Worm (Caenorhabditis elegans): ENCODE data around the gene oxi-1.

Gene oxi-1

DNA sequence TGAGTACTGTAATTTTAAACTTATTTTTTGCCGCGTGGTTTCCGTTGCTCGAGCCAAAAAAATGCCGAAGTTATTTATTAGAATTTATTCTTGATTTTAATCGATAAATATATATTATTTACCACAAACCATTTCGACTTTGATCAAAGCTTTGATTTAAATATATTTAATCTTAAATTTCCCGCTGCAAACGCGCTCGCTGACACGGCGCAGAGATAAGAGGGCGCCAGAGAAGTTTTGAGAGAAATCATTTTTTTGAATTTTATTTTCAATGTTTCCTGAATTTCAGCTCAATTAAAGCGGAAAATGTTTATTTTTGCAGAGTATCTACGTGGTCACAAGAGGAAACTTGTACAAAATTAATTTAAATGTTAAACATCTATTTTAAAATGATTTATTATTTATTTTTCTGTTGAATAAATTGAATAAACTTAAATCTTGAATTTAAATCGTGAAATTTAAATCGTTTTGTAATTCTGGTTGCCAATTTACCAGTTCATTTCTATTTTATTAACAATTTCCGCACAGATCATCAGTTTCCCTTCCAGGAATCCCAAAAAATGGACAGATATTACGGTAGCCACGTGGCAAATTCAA, 37.8 kb downstream of the oxi-1 start, which contains the start of gene com-1 (continued):
- TF ChIP-seq sptf-1 (tag; optimal IDR thresholded peaks at IDR 0.05) (no peak), Y116A8C.19 (tag; optimal IDR thresholded peaks at IDR 0.05; ENCODE audit: borderline replicate concordance) (no peak), unc-30 (tag; optimal IDR thresholded peaks at IDR 0.05) (no peak), xbp-1 (tag; optimal IDR thresholded peaks at IDR 0.05) (peak; percentile 14), irx-1 (tag; optimal IDR thresholded peaks at IDR 0.05) (no peak), sox-4 (tag; optimal IDR thresholded peaks at IDR 0.05) (no peak), zag-1 (tag; optimal IDR thresholded peaks at IDR 0.05) (no peak), aly-2 (tag; optimal IDR thresholded peaks at IDR 0.05) (no peak), C04F5.9 (tag; optimal IDR thresholded peaks at IDR 0.05) (no peak), unc-86 (tag; optimal IDR thresholded peaks at IDR 0.05) (no peak), nhr-237 (tag; optimal IDR thresholded peaks at IDR 0.05) (no peak), mep-1 (tag; optimal IDR thresholded peaks at IDR 0.05) (peak; percentile 55)

DNA sequence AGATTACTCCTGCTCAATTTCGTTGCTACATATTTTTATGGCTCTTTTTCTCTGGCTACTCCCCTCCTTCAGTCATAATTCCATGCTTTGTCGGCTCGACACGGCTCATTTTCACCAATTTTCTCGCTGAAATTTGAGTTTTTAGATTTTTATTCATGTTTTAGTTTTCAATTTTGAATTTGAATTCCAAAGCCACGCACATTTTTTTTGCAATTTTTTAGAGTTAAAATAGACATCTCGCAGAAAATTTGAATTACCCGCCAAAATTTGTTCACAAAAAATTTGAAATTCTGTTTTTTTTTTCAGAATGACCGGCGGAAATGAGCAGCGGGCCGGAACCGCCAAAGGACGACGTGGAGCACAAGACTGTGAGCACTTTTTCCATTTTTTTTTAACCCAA, 44.3 kb downstream of the oxi-1 start, which contains the start of gene unc-119:
unc-119 (plus strand) TSS at position 301 of the 400 bp plus-strand sequence.
- TF ChIP-seq ztf-11 (tag; optimal IDR thresholded peaks at IDR 0.05), result no peak
- no peak for TF ChIP-seq irx-1 (tag; optimal IDR thresholded peaks at IDR 0.05)
- no peak for TF ChIP-seq nhr-71 (tag; optimal IDR thresholded peaks at IDR 0.05)
- no peak for TF ChIP-seq unc-62 (GFP tag; optimal IDR thresholded peaks at IDR 0.05)
- no peak for TF ChIP-seq efl-1 (optimal IDR thresholded peaks at IDR 0.05)
- TF ChIP-seq efl-1 (GFP tag; optimal IDR thresholded peaks at IDR 0.05 in 1 of 2), result no peak
- TF ChIP-seq lsy-2 (tag; optimal IDR thresholded peaks at IDR 0.05), result no peak
- TF ChIP-seq ceh-63 (GFP tag; optimal IDR thresholded peaks at IDR 0.05), result no peak
- TF ChIP-seq tbx-2 (tag; optimal IDR thresholded peaks at IDR 0.05), result no peak
- no peak for TF ChIP-seq C16A3.4 (tag; optimal IDR thresholded peaks at IDR 0.05)
- no peak for TF ChIP-seq xbp-1 (tag; optimal IDR thresholded peaks at IDR 0.05)
- no peak for TF ChIP-seq unc-130 (tag; optimal IDR thresholded peaks at IDR 0.05)
- TF ChIP-seq unc-86 (tag; optimal IDR thresholded peaks at IDR 0.05), result no peak
- TF ChIP-seq ceh-90 (tag; optimal IDR thresholded peaks at IDR 0.05), result no peak
- TF ChIP-seq unc-98 (GFP tag; IDR thresholded peaks at IDR 0.05), result no peak
- TF ChIP-seq alr-1 (tag; optimal IDR thresholded peaks at IDR 0.05; ENCODE audit: borderline replicate concordance), result no peak
- no peak for TF ChIP-seq sup-37 (GFP tag; optimal IDR thresholded peaks at IDR 0.05)
- no peak for TF ChIP-seq fkh-10 (GFP tag; optimal IDR thresholded peaks at IDR 0.05)
- no peak for TF ChIP-seq lin-14 (GFP tag; optimal IDR thresholded peaks at IDR 0.05)
- no peak for TF ChIP-seq fkh-8 (tag; optimal IDR thresholded peaks at IDR 0.05)
- no peak for TF ChIP-seq egl-13 (tag; optimal IDR thresholded peaks at IDR 0.05)

DNA sequence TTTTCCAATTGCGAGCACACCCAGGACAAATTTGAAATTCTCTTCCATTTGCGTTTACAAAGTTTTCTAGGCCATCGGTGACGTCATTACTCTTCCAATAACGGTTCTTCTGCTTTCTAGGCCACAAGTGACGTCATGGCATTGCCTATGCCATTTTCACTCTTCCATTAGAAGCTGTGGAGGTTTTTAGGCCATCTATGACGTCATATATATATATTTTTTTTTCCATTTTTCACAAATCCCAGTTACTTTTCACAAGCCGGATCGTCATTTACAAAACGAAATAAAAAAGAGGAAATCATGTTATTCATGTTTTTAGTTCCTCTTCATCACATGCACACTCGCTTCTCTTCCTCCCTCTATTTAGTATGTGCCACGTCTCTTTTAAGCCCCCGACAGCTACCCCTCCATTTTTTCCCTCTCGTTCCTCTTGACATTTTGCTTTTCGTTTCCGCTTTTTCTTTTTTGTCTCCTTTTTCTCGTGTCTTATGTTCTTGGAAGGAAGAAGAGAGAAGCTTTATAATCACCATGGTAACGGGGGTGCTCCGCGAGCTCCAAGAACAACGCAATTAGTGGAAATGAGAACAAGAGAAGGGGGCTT, 45.0 kb downstream of the oxi-1 start:
- TF ChIP-seq dsc-1 (tag; optimal IDR thresholded peaks at IDR 0.05) (peak; percentile 82), egl-13 (tag; optimal IDR thresholded peaks at IDR 0.05) (peak; percentile 63), fkh-10 (GFP tag; optimal IDR thresholded peaks at IDR 0.05) (peak; percentile 50), ces-1 (GFP tag; optimal IDR thresholded peaks at IDR 0.05) (no peak), fkh-8 (tag; optimal IDR thresholded peaks at IDR 0.05) (peak; percentile 98), mep-1 (tag; optimal IDR thresholded peaks at IDR 0.05) (peak; percentile 42), nhr-20 (tag; optimal IDR thresholded peaks at IDR 0.05) (peak; percentile 4), lsy-2 (tag; optimal IDR thresholded peaks at IDR 0.05) (peak; percentile 10 to 30), ceh-88 (GFP tag; IDR thresholded peaks at IDR 0.05) (no peak), pax-3 (tag; optimal IDR thresholded peaks at IDR 0.05) (peak; percentile 80), nhr-11 (tag; optimal IDR thresholded peaks at IDR 0.05) (peak; percentile 60), ztf-4 (tag; optimal IDR thresholded peaks at IDR 0.05) (peak; percentile 50), unc-62 (GFP tag; optimal IDR thresholded peaks at IDR 0.05) (no peak), sox-4 (tag; optimal IDR thresholded peaks at IDR 0.05) (peak; percentile 43), lir-3 (tag; optimal IDR thresholded peaks at IDR 0.05; ENCODE audit: poor library complexity) (peak; percentile 14), mab-9 (GFP tag; IDR thresholded peaks at IDR 0.05) (no peak), isw-1 (GFP tag; IDR thresholded peaks at IDR 0.05) (no peak), xbp-1 (tag; optimal IDR thresholded peaks at IDR 0.05) (peak; percentile 59), lin-39 (tag; optimal IDR thresholded peaks at IDR 0.05) (no peak), lin-35 (GFP tag; optimal IDR thresholded peaks at IDR 0.05) (no peak), swsn-7 (tag; optimal IDR thresholded peaks at IDR 0.05) (peak; percentile 45), tbx-2 (tag; optimal IDR thresholded peaks at IDR 0.05) (peak; percentile 8), nhr-12 (tag; optimal IDR thresholded peaks at IDR 0.05) (no peak), ceh-8 (GFP tag; optimal IDR thresholded peaks at IDR 0.05) (no peak), ceh-82 (tag; optimal IDR thresholded peaks at IDR 0.05) (peak in 1 of 3 experiments; percentile 37), ets-5 (GFP tag; IDR thresholded peaks at IDR 0.05) (no peak), vab-15 (tag; optimal IDR thresholded peaks at IDR 0.05) (no peak), lin-14 (GFP tag; optimal IDR thresholded peaks at IDR 0.05) (peak; percentile 79), nhr-71 (tag; optimal IDR thresholded peaks at IDR 0.05) (peak; percentile 73)

Data from whole organism, L1 larva.